Worm (Caenorhabditis elegans): ENCODE results near the gene rig-1.
A peak's percentile ranks its signal among the peaks of the same experiment; 100 is the strongest.

Gene rig-1

ce11 chrX:8646287-8646686, 14.1 kb upstream of the rig-1 start (continued):
- peak; percentile 51; the same call in 1 of the 2 replicates for TF ChIP-seq nhr-41 (GFP tag; IDR thresholded peaks at IDR 0.05)
- peak; percentile 27 for TF ChIP-seq F37D6.2 (tag; optimal IDR thresholded peaks at IDR 0.05)
- TF ChIP-seq lim-7 (GFP tag; IDR thresholded peaks at IDR 0.05), result peak; percentile 94
- TF ChIP-seq egl-27 (tag; optimal IDR thresholded peaks at IDR 0.05), result no peak
- no peak for TF ChIP-seq unc-39 (tag; optimal IDR thresholded peaks at IDR 0.05)
- no peak for TF ChIP-seq nhr-11 (tag; optimal IDR thresholded peaks at IDR 0.05)
- TF ChIP-seq ces-1 (GFP tag; optimal IDR thresholded peaks at IDR 0.05), result no peak
- no peak for TF ChIP-seq ZK546.5 (tag; optimal IDR thresholded peaks at IDR 0.05)
- peak; percentile 50 for TF ChIP-seq F49E8.2 (tag; optimal IDR thresholded peaks at IDR 0.05; ENCODE audit: borderline replicate concordance)
- TF ChIP-seq spr-3 (GFP tag; optimal IDR thresholded peaks at IDR 0.05), result peak; percentile 53
- peak; percentile 9 for TF ChIP-seq T20F7.1 (GFP tag; optimal IDR thresholded peaks at IDR 0.05)
- TF ChIP-seq nhr-76 (tag; optimal IDR thresholded peaks at IDR 0.05), result no peak
- peak; percentile 33 to 87 for TF ChIP-seq daf-16 (GFP tag; optimal IDR thresholded peaks at IDR 0.05)
- peak; percentile 76 for TF ChIP-seq daf-16 (tag; optimal IDR thresholded peaks at IDR 0.05)
- TF ChIP-seq vab-7 (GFP tag; IDR thresholded peaks at IDR 0.05), result peak; percentile 89
- TF ChIP-seq ztf-7 (tag; optimal IDR thresholded peaks at IDR 0.05), result peak; percentile 71
- no peak for TF ChIP-seq aly-2 (tag; optimal IDR thresholded peaks at IDR 0.05)
- TF ChIP-seq R02D3.7 (tag; optimal IDR thresholded peaks at IDR 0.05), result no peak
- TF ChIP-seq ceh-28 (tag; optimal IDR thresholded peaks at IDR 0.05), result no peak
- peak; percentile 39 for TF ChIP-seq lin-13 (GFP tag; optimal IDR thresholded peaks at IDR 0.05)
- no peak for TF ChIP-seq nhr-10 (tag; optimal IDR thresholded peaks at IDR 0.05)
- no peak for TF ChIP-seq skn-1 (tag; optimal IDR thresholded peaks at IDR 0.05)
- peak; percentile 96 for TF ChIP-seq egl-43 (GFP tag; IDR thresholded peaks at IDR 0.05)
- TF ChIP-seq sdz-12 (GFP tag; optimal IDR thresholded peaks at IDR 0.05), result no peak
- peak; percentile 77 for TF ChIP-seq madf-9 (GFP tag; conservative IDR thresholded peaks at IDR 0.05)
- peak; percentile 51 for TF ChIP-seq duxl-1 (tag; optimal IDR thresholded peaks at IDR 0.05; ENCODE audit: poor library complexity)
- TF ChIP-seq dmd-6 (GFP tag; IDR thresholded peaks at IDR 0.05), result peak; percentile 52
- TF ChIP-seq ama-1 (optimal IDR thresholded peaks at IDR 0.05), result no peak
- TF ChIP-seq daf-12 (tag; optimal IDR thresholded peaks at IDR 0.05), result no peak
- TF ChIP-seq attf-4 (tag; optimal IDR thresholded peaks at IDR 0.05), result no peak
- peak; percentile 78 for TF ChIP-seq D1046.2 (GFP tag; IDR thresholded peaks at IDR 0.05)
- no peak for TF ChIP-seq nhr-111 (GFP tag; optimal IDR thresholded peaks at IDR 0.05)
- TF ChIP-seq ceh-44 (GFP tag; IDR thresholded peaks at IDR 0.05), result peak; percentile 88
- no peak for TF ChIP-seq Y5F2A.4 (GFP tag; optimal IDR thresholded peaks at IDR 0.05)
- peak; percentile 71 for TF ChIP-seq tra-1 (GFP tag; IDR thresholded peaks at IDR 0.05)
- TF ChIP-seq hmg-1.1 (GFP tag; IDR thresholded peaks at IDR 0.05), result peak; percentile 83
- peak; percentile 92 for TF ChIP-seq dmd-8 (GFP tag; IDR thresholded peaks at IDR 0.05)
- TF ChIP-seq F26F4.8 (GFP tag; conservative IDR thresholded peaks at IDR 0.05), result 0 out of 2 replicates have a peak, but pooled peaks have one; percentile 60
- peak; percentile 35 for TF ChIP-seq rbr-2 (tag; optimal IDR thresholded peaks at IDR 0.05)
- no peak for TF ChIP-seq zag-1 (tag; optimal IDR thresholded peaks at IDR 0.05)
- TF ChIP-seq F44E2.7 (GFP tag; IDR thresholded peaks at IDR 0.05), result peak; percentile 90
- peak; percentile 37; the same call in 1 of the 2 replicates for TF ChIP-seq dmd-9 (GFP tag; IDR thresholded peaks at IDR 0.05)
- TF ChIP-seq nhr-237 (tag; optimal IDR thresholded peaks at IDR 0.05), result no peak
- peak; percentile 81 for TF ChIP-seq daf-19 (GFP tag; conservative IDR thresholded peaks at IDR 0.05)
- TF ChIP-seq F10B5.3 (tag; optimal IDR thresholded peaks at IDR 0.05), result no peak
- peak; percentile 62; the same call in 1 of the 2 replicates for TF ChIP-seq ceh-20 (GFP tag; IDR thresholded peaks at IDR 0.05)
- peak; percentile 57; the same call in 1 of the 2 replicates for TF ChIP-seq saeg-2 (GFP tag; IDR thresholded peaks at IDR 0.05)
- TF ChIP-seq lin-39 (tag; optimal IDR thresholded peaks at IDR 0.05), result no peak
- peak; percentile 51 for TF ChIP-seq mep-1 (tag; optimal IDR thresholded peaks at IDR 0.05)
- TF ChIP-seq dve-1 (tag; optimal IDR thresholded peaks at IDR 0.05; ENCODE audit: insufficient read depth), result peak; percentile 56
- peak; percentile 74; the same call in 1 of the 2 replicates for TF ChIP-seq nhr-42 (GFP tag; IDR thresholded peaks at IDR 0.05)
- no peak for TF ChIP-seq fos-1 (tag; optimal IDR thresholded peaks at IDR 0.05)
- no peak for TF ChIP-seq mxl-3 (GFP tag; optimal IDR thresholded peaks at IDR 0.05)
